Fruit fly (Drosophila melanogaster) whole organism, embryonic: ENCODE data around the gene Ptp10D.

Source experiments
- Ada2b ChIP-seq: fragments of 200-800 bp; sonication (Bioruptor generic); IDR thresholded peaks from 2 replicates; pipeline ENCODE4 v1.3.6; 2022; ENCODE audit warnings: missing biosample characterization, missing genetic modification characterization
- B-H2 ChIP-seq: fragments of 200-800 bp; sonication (Bioruptor generic); optimal IDR thresholded peaks from 2 replicates; lab custom pipeline; 2018; ENCODE audit warnings: missing biosample characterization, mild to moderate bottlenecking, missing genetic modification characterization
- Bdp1 ChIP-seq: fragments of 200-800 bp; sonication (Bioruptor generic); optimal IDR thresholded peaks from 3 replicates; lab custom pipeline; 2016; ENCODE audit warnings: missing biosample characterization, missing genetic modification characterization
- CG10565 ChIP-seq: fragments of 200-800 bp; sonication (Bioruptor generic); optimal IDR thresholded peaks from 3 replicates; lab custom pipeline; 2016; ENCODE audit warnings: missing biosample characterization, mild to moderate bottlenecking, missing genetic modification characterization
- CG11696 ChIP-seq: fragments of 200-800 bp; sonication (Bioruptor generic); IDR thresholded peaks from 2 replicates; pipeline ENCODE4 v1.3.6; 2022; ENCODE audit warnings: missing biosample characterization, missing genetic modification characterization
- CG14441 ChIP-seq: fragments of 200-800 bp; sonication (Bioruptor generic); IDR thresholded peaks from 2 replicates; pipeline ENCODE4 v1.3.6; 2022; ENCODE audit warnings: missing biosample characterization, missing genetic modification characterization
- CG14667 ChIP-seq: fragments of 200-800 bp; sonication (Bioruptor generic); IDR thresholded peaks from 2 replicates; pipeline ENCODE4 v1.3.6; 2022; ENCODE audit warnings: missing biosample characterization, missing genetic modification characterization
- CG14710 ChIP-seq: fragments of 200-800 bp; sonication (Bioruptor generic); optimal IDR thresholded peaks from 3 replicates; lab custom pipeline; 2019; ENCODE audit warnings: missing biosample characterization, mild to moderate bottlenecking, missing genetic modification characterization, moderate library complexity
- CG15479 ChIP-seq: fragments of 200-800 bp; sonication (Bioruptor generic); optimal IDR thresholded peaks from 3 replicates; lab custom pipeline; 2019; ENCODE audit warnings: missing biosample characterization, mild to moderate bottlenecking, missing genetic modification characterization, moderate library complexity
- CG15601 ChIP-seq: fragments of 200-800 bp; sonication (Bioruptor generic); optimal IDR thresholded peaks from 3 replicates; lab custom pipeline; 2019; ENCODE audit warnings: missing biosample characterization, mild to moderate bottlenecking, missing genetic modification characterization, moderate library complexity
- CG17359 ChIP-seq: fragments of 200-800 bp; sonication (Bioruptor generic); optimal IDR thresholded peaks from 3 replicates; lab custom pipeline; 2018; ENCODE audit warnings: missing biosample characterization, mild to moderate bottlenecking, missing genetic modification characterization, moderate library complexity
- CG18011 ChIP-seq: fragments of 200-800 bp; sonication (Bioruptor generic); optimal IDR thresholded peaks from 2 replicates; lab custom pipeline; 2017; ENCODE audit warnings: missing biosample characterization, missing genetic modification characterization, mild to moderate bottlenecking, moderate library complexity, missing genotype
- CG2120 ChIP-seq: fragments of 200-800 bp; sonication (Bioruptor generic); optimal IDR thresholded peaks from 3 replicates; lab custom pipeline; 2016; ENCODE audit warnings: missing biosample characterization, missing genetic modification characterization
- CG2712 ChIP-seq: fragments of 200-800 bp; optimal IDR thresholded peaks from 3 replicates; lab custom pipeline; 2019; ENCODE audit warnings: missing biosample characterization, mild to moderate bottlenecking, missing genetic modification characterization, moderate library complexity
- CG32532 ChIP-seq: fragments of 200-800 bp; sonication (Bioruptor generic); IDR thresholded peaks from 2 replicates; pipeline ENCODE4 v1.3.6; 2022; ENCODE audit warnings: missing biosample characterization, missing genetic modification characterization
- CG34376 ChIP-seq: fragments of 200-800 bp; sonication (Bioruptor generic); optimal IDR thresholded peaks from 2 replicates; lab custom pipeline; 2018; ENCODE audit warnings: missing biosample characterization, mild to moderate bottlenecking, missing genetic modification characterization
- CG6813 ChIP-seq: fragments of 200-800 bp; sonication (Bioruptor generic); optimal IDR thresholded peaks from 2 replicates; lab custom pipeline; 2017; ENCODE audit warnings: missing biosample characterization, missing genetic modification characterization, mild to moderate bottlenecking, moderate library complexity, missing genetic modification reagents
- CG7556 ChIP-seq: fragments of 200-800 bp; sonication (Bioruptor generic); optimal IDR thresholded peaks from 2 replicates; lab custom pipeline; 2017; ENCODE audit warnings: missing biosample characterization, mild to moderate bottlenecking, missing genetic modification characterization
- CG7786 ChIP-seq: fragments of 200-800 bp; sonication (Bioruptor generic); optimal IDR thresholded peaks from 2 replicates; lab custom pipeline; 2016; ENCODE audit warnings: missing biosample characterization, missing genetic modification characterization
- CG8089 ChIP-seq: fragments of 200-800 bp; sonication (Bioruptor generic); optimal IDR thresholded peaks from 3 replicates; lab custom pipeline; 2016; ENCODE audit warnings: missing biosample characterization, missing genetic modification characterization
- CkIIα-i1 ChIP-seq: fragments of 200-800 bp; sonication (Bioruptor generic); IDR thresholded peaks from 2 replicates; pipeline ENCODE4 v1.3.6; 2022; ENCODE audit warnings: missing biosample characterization, missing genetic modification characterization
- CoRest ChIP-seq: fragments of 200-800 bp; sonication (Bioruptor generic); optimal IDR thresholded peaks from 3 replicates; lab custom pipeline; 2018; ENCODE audit warnings: missing biosample characterization, mild to moderate bottlenecking, missing genetic modification characterization, moderate library complexity
- D ChIP-seq, 2 experiments: fragments of 200-800 bp in 1 of 2; fragments of >200 bp in 1 of 2; sonication (Bioruptor generic) in 1 of 2; optimal IDR thresholded peaks; 2 replicates in 1 of 2; 3 replicates in 1 of 2; lab custom pipeline; 2017; ENCODE audit warnings: mild to moderate bottlenecking in 1 of 2, missing biosample characterization in 1 of 2, missing genetic modification characterization in 1 of 2, missing genetic modification reagents in 1 of 2
- E2f2 ChIP-seq: fragments of 200-800 bp; sonication (Bioruptor generic); IDR thresholded peaks from 2 replicates; pipeline ENCODE4 v1.3.6; 2022; ENCODE audit warnings: missing biosample characterization, missing genetic modification characterization
- Elba2 ChIP-seq: fragments of 200-800 bp; sonication (Bioruptor generic); optimal IDR thresholded peaks from 3 replicates; lab custom pipeline; 2016; ENCODE audit warnings: missing biosample characterization, missing genetic modification characterization
- Lpt ChIP-seq: fragments of >200 bp; optimal IDR thresholded peaks from 2 replicates; lab custom pipeline; 2018; ENCODE audit warnings: missing biosample characterization, missing genetic modification characterization
- NC2β ChIP-seq: fragments of 200-800 bp; sonication (Bioruptor generic); optimal IDR thresholded peaks from 2 replicates; lab custom pipeline; 2016; ENCODE audit warnings: missing biosample characterization, missing genetic modification characterization
- Nf-YB ChIP-seq: fragments of 200-800 bp; sonication (Bioruptor generic); optimal IDR thresholded peaks from 3 replicates; lab custom pipeline; 2019; ENCODE audit warnings: missing biosample characterization, mild to moderate bottlenecking, missing genetic modification characterization, moderate library complexity
- Optix ChIP-seq: fragments of 200-800 bp; sonication (Bioruptor generic); IDR thresholded peaks from 3 replicates; pipeline ENCODE4 v1.3.6; 2022; ENCODE audit warnings: missing biosample characterization, missing genetic modification characterization
- Usf ChIP-seq: fragments of 200-800 bp; sonication (Bioruptor generic); optimal IDR thresholded peaks from 2 replicates; lab custom pipeline; 2017; ENCODE audit warnings: missing genotype, missing biosample characterization, missing genetic modification characterization
- Xbp1 ChIP-seq: fragments of 200-800 bp; sonication (Bioruptor generic); optimal IDR thresholded peaks from 3 replicates; lab custom pipeline; 2016; ENCODE audit warnings: missing biosample characterization, mild to moderate bottlenecking, missing genetic modification characterization
- bigmax ChIP-seq: fragments of 200-800 bp; sonication (Bioruptor generic); optimal IDR thresholded peaks from 2 replicates; lab custom pipeline; 2018; ENCODE audit warnings: missing biosample characterization, mild to moderate bottlenecking, missing genetic modification characterization
- en ChIP-seq: fragments of 200-800 bp; sonication (Bioruptor generic); optimal IDR thresholded peaks from 2 replicates; lab custom pipeline; 2016; ENCODE audit warnings: missing biosample characterization, missing genetic modification characterization
- fd3F ChIP-seq: fragments of 200-800 bp; sonication (Bioruptor generic); optimal IDR thresholded peaks from 2 replicates; lab custom pipeline; 2018; ENCODE audit warnings: missing biosample characterization, mild to moderate bottlenecking, missing genetic modification characterization, moderate library complexity
- ftz-f1 ChIP-seq: fragments of 200-800 bp; sonication (Bioruptor generic); optimal IDR thresholded peaks from 2 replicates; lab custom pipeline; 2016; ENCODE audit warnings: missing biosample characterization, missing genetic modification characterization
- gcm2 ChIP-seq: fragments of 200-800 bp; sonication (Bioruptor generic); optimal IDR thresholded peaks from 2 replicates; lab custom pipeline; 2016; ENCODE audit warnings: missing biosample characterization, missing genetic modification characterization
- gt ChIP-seq: fragments of 200-800 bp; sonication (Bioruptor generic); IDR thresholded peaks from 2 replicates; pipeline ENCODE4 v1.3.6; 2022; ENCODE audit warnings: missing biosample characterization, missing genetic modification characterization
- h ChIP-seq: fragments of >200 bp; optimal IDR thresholded peaks from 2 replicates; lab custom pipeline; 2017
- jigr1 ChIP-seq: fragments of 200-800 bp; sonication (Bioruptor generic); IDR thresholded peaks from 3 replicates; pipeline ENCODE4 v1.3.6; 2022; ENCODE audit warnings: missing biosample characterization, missing genetic modification characterization
- maf-S ChIP-seq: fragments of 200-800 bp; sonication (Bioruptor generic); optimal IDR thresholded peaks from 2 replicates; lab custom pipeline; 2016; ENCODE audit warnings: missing biosample characterization, missing genetic modification characterization
- mirr ChIP-seq: fragments of 200-800 bp; sonication (Bioruptor generic); optimal IDR thresholded peaks from 3 replicates; lab custom pipeline; 2018; ENCODE audit warnings: missing biosample characterization, mild to moderate bottlenecking, missing genetic modification characterization
- nau ChIP-seq: fragments of 200-800 bp; sonication (Bioruptor generic); optimal IDR thresholded peaks from 3 replicates; lab custom pipeline; 2017; ENCODE audit warnings: missing biosample characterization, mild to moderate bottlenecking, missing genetic modification characterization, missing genetic modification reagents
- nerfin-2 ChIP-seq: fragments of 200-800 bp; sonication (Bioruptor generic); IDR thresholded peaks from 2 replicates; pipeline ENCODE4 v1.3.6; 2022; ENCODE audit warnings: missing biosample characterization, missing genetic modification characterization; ENCODE audit not compliant: partially characterized antibody
- pb ChIP-seq: fragments of 200-800 bp; sonication (Bioruptor generic); optimal IDR thresholded peaks from 3 replicates; lab custom pipeline; 2016; ENCODE audit warnings: missing biosample characterization, missing genetic modification characterization
- pita ChIP-seq: fragments of 200-800 bp; sonication (Bioruptor generic); optimal IDR thresholded peaks from 2 replicates; lab custom pipeline; 2017; ENCODE audit warnings: missing biosample characterization, mild to moderate bottlenecking, missing genetic modification characterization
- repo ChIP-seq: fragments of 200-800 bp; sonication (Bioruptor generic); optimal IDR thresholded peaks from 2 replicates; lab custom pipeline; 2016; ENCODE audit warnings: missing biosample characterization, missing genetic modification characterization
- slbo ChIP-seq: fragments of 200-800 bp; sonication (Bioruptor generic); IDR thresholded peaks from 2 replicates; pipeline ENCODE4 v1.3.6; 2022; ENCODE audit warnings: missing biosample characterization, missing genetic modification characterization
- slp2 ChIP-seq: fragments of 200-800 bp; sonication (Bioruptor generic); optimal IDR thresholded peaks from 2 replicates; lab custom pipeline; 2016; ENCODE audit warnings: missing biosample characterization, missing genetic modification characterization
- twi ChIP-seq: fragments of 200-800 bp; optimal IDR thresholded peaks from 2 replicates; lab custom pipeline; 2019; ENCODE audit warnings: missing biosample characterization, mild to moderate bottlenecking, missing genetic modification characterization, moderate library complexity
- unc-4 ChIP-seq: fragments of 200-800 bp; sonication (Bioruptor generic); IDR thresholded peaks from 2 replicates; pipeline ENCODE4 v1.3.6; 2022; ENCODE audit warnings: missing biosample characterization, missing genetic modification characterization; ENCODE audit not compliant: partially characterized antibody

Gene Ptp10D

DNA sequence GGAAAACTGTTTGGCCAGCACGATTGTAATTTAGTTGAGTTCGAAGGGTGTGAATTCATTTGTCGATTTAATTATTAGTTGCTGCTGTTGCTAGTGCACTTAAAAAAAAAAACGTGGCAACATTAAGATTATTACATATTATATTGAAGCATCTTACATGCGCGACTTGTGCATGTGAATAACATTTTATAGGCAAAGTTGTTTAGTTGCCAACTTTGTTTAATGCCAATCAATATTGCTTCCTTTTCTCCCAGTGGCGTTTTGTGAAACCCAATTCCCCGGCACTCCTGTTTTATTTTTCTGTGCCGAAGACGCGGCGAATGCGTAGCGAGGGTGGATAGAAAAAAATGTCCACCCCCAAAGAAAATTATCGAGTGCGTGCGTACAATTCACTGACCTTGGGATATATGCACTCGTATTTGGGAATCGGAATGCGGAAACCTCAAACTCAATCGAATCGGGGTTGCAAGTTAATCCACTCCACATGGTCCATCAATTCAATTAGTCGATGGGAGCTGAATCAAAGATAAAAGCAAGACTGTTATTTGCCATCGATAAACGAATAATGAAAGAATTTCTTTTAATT is 7.3 kb downstream of the Ptp10D start (continued):
- TF ChIP-seq CG11696 (GFP tag; lab: Robert Waterston, UW) (peak; percentile 42; the same call in 1 of the 2 replicates), Elba2 (GFP tag; lab: Kevin White, UChicago) (no peak), Usf (GFP tag; lab: Kevin White, UChicago) (no peak), CG14710 (tag; lab: Kevin White, UChicago) (peak; percentile 69), CG2120 (GFP tag; lab: Kevin White, UChicago) (peak; percentile 19), twi (tag; lab: Kevin White, UChicago) (no peak), nerfin-2 (no peak), slbo (GFP tag; lab: Robert Waterston, UW) (peak; percentile 46), maf-S (peak; percentile 31), CG17359 (peak; percentile 61), Optix (peak; percentile 66), NC2β (peak; percentile 53), jigr1 (no peak), CG32532 (GFP tag; lab: Robert Waterston, UW) (peak; percentile 34; the same call in 1 of the 2 replicates), CG7556 (peak; percentile 52), CG18011 (GFP tag; lab: Kevin White, UChicago) (no peak), pita (GFP tag; lab: Kevin White, UChicago) (no peak), CG10565 (GFP tag; lab: Kevin White, UChicago) (no peak), gcm2 (GFP tag; lab: Kevin White, UChicago) (no peak), CG8089 (GFP tag; lab: Kevin White, UChicago) (peak; percentile 23), E2f2 (peak; percentile 23; the same call in 1 of the 2 replicates), ftz-f1 (no peak), CG15601 (tag; lab: Kevin White, UChicago) (peak; percentile 50), bigmax (no peak), unc-4 (GFP tag; lab: Robert Waterston, UW) (no peak), CG14667 (GFP tag; lab: Robert Waterston, UW) (peak; percentile 33; the same call in 1 of the 2 replicates), CG34376 (GFP tag; lab: Kevin White, UChicago) (no peak), CG14441 (GFP tag; lab: Robert Waterston, UW) (peak; percentile 61), pb (peak; percentile 19), CG7786 (GFP tag; lab: Kevin White, UChicago) (peak; percentile 3), nau (GFP tag; lab: Kevin White, UChicago) (peak; percentile 8), B-H2 (GFP tag; lab: Kevin White, UChicago) (no peak), CG15479 (GFP tag; lab: Kevin White, UChicago) (no peak), en (peak; percentile 11), repo (GFP tag; lab: Kevin White, UChicago) (no peak), Xbp1 (GFP tag; lab: Kevin White, UChicago) (peak; percentile 61), mirr (GFP tag; lab: Kevin White, UChicago) (no peak), gt (GFP tag; lab: Robert Waterston, UW) (no peak), Nf-YB (GFP tag; lab: Kevin White, UChicago) (peak; percentile 12), Lpt (no peak), CoRest (peak; percentile 51), CG6813 (GFP tag; lab: Kevin White, UChicago) (peak; percentile 57), slp2 (peak; percentile 59), D (optimal IDR thresholded peaks at IDR 0.05; lab: Kevin White, UChicago) (no peak), D (GFP tag; optimal IDR thresholded peaks at IDR 0.05; lab: Kevin White, UChicago) (peak; percentile 73), fd3F (GFP tag; lab: Kevin White, UChicago) (no peak), Bdp1 (GFP tag; lab: Kevin White, UChicago) (no peak), h (lab: Kevin White, UChicago) (no peak), CG2712 (tag; lab: Kevin White, UChicago) (peak; percentile 65), Ada2b (peak; percentile 54), CkIIα-i1 (GFP tag; lab: Robert Waterston, UW) (no peak)
